Fruit fly (Drosophila melanogaster) whole organism, pupa: ENCODE results near the gene ct.

Experiments
- CG10348 ChIP-seq: fragments of 200-800 bp; sonication (Bioruptor generic); IDR thresholded peaks from 2 replicates; pipeline ENCODE4 v1.3.6; 2022; ENCODE audit warnings: missing biosample characterization, missing genetic modification characterization
- CG13204 ChIP-seq: fragments of 200-800 bp; sonication (Bioruptor generic); optimal IDR thresholded peaks from 2 replicates; lab custom pipeline; 2018; ENCODE audit warnings: missing biosample characterization, mild to moderate bottlenecking, missing genetic modification characterization, moderate library complexity
- CG17806 ChIP-seq: fragments of 200-800 bp; sonication (Bioruptor generic); optimal IDR thresholded peaks from 2 replicates; lab custom pipeline; 2018; ENCODE audit warnings: missing biosample characterization, mild to moderate bottlenecking, missing genetic modification characterization, moderate library complexity
- CG34367 ChIP-seq: fragments of 200-800 bp; sonication (Bioruptor generic); optimal IDR thresholded peaks from 2 replicates; lab custom pipeline; 2018; ENCODE audit warnings: missing biosample characterization, mild to moderate bottlenecking, missing genetic modification characterization
- CG4496 ChIP-seq: fragments of 200-800 bp; sonication (Bioruptor generic); IDR thresholded peaks from 3 replicates; pipeline ENCODE4 v1.3.6; 2022; ENCODE audit warnings: missing biosample characterization, missing genetic modification characterization
- CG8159 ChIP-seq: fragments of 200-800 bp; sonication (Bioruptor generic); optimal IDR thresholded peaks from 3 replicates; lab custom pipeline; 2018; ENCODE audit warnings: missing biosample characterization, mild to moderate bottlenecking, missing genetic modification characterization, moderate library complexity
- Ets98B ChIP-seq: fragments of 200-800 bp; sonication (Bioruptor generic); IDR thresholded peaks from 2 replicates; pipeline ENCODE4 v1.3.6; 2022; ENCODE audit warnings: missing biosample characterization, missing genetic modification characterization
- Pif1A ChIP-seq: fragments of 200-800 bp; sonication (Bioruptor generic); optimal IDR thresholded peaks from 3 replicates; lab custom pipeline; 2016; ENCODE audit warnings: missing biosample characterization, missing genetic modification characterization

DNA sequence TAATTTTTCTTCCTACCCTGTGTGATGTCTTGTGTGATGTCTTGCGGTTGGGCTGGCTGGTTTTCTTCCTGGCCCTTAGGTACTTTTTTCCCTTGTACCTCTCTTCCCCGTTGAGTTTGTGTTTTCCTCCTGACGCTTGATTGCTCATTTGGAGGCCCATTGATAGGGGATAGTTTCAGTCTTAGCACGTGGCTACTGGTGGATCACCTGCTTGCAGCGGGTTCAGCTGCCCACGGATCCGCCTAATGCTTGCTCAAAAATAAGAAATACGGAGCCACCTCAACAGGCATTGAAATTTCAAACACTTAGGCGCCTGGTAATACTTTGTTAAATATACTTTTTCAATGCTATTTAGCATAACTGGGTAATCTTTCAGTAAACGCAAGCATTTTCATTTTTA is 34.2 kb upstream of the ct start, which contains the start of gene CG11369:
- no peak for TF ChIP-seq CG4496
- no peak for TF ChIP-seq Pif1A (GFP tag; lab: Kevin White, UChicago)
- no peak for TF ChIP-seq CG10348 (GFP tag; lab: Robert Waterston, UW)
- no peak for TF ChIP-seq CG13204 (GFP tag; lab: Kevin White, UChicago)
- no peak for TF ChIP-seq Ets98B (GFP tag; lab: Robert Waterston, UW)
- no peak for TF ChIP-seq CG8159
- TF ChIP-seq CG17806 (tag; lab: Kevin White, UChicago): no peak
- TF ChIP-seq CG34367: no peak
